Fruit fly (Drosophila melanogaster): ENCODE measurements around the gene Chd1.

DNA sequence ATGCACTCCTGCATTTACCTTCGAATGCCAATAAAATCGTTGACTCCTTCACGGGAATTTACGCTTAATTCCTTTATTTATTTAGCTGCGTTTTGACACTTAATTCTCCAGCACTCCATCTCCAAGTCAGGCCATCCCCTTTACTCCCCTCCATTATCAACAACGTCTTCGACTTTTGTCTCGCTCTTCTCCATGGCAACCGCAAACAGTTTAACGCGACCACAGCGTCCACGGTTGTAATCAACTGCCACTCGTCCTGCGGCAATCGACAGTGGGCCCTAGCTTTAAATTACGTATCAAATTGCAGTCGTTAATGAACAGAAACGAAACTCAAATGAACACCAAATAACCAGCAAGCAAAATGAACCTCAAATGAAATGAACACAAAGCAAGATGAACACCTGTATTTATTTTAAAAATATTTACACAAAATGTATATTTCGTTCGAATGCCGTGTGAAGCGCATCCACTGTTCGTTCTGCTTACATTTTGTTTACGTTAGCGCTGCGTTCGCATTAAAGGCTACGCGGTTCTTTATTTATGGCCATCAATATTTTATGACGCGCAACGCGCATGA lies 55.9 kb downstream of the Chd1 start:
- TF ChIP-seq EcR (GFP tag; optimal IDR thresholded peaks at IDR 0.05) (no peak), CG8478 (optimal IDR thresholded peaks at IDR 0.05) (no peak), Dll (optimal IDR thresholded peaks at IDR 0.05) (no peak), usp (GFP tag; optimal IDR thresholded peaks at IDR 0.05) (no peak)

Measured in whole organism.